Worm (Caenorhabditis elegans): ENCODE data around the gene K07F5.14.

K07F5.14 gene

ce11 chrIV:9867915-9868314 lies 5.9 kb downstream of the K07F5.14 start (continued):
- TF ChIP-seq ets-5 (GFP tag; IDR thresholded peaks at IDR 0.05), result no peak
- TF ChIP-seq zag-1 (tag; optimal IDR thresholded peaks at IDR 0.05), result no peak
- TF ChIP-seq mab-9 (GFP tag; IDR thresholded peaks at IDR 0.05), result no peak
- no peak for TF ChIP-seq egl-27 (tag; optimal IDR thresholded peaks at IDR 0.05)
- TF ChIP-seq lin-13 (GFP tag; optimal IDR thresholded peaks at IDR 0.05), result peak; percentile 36
- peak; percentile 56 for TF ChIP-seq lir-3 (tag; optimal IDR thresholded peaks at IDR 0.05; ENCODE audit: poor library complexity)
- no peak for TF ChIP-seq ceh-8 (GFP tag; optimal IDR thresholded peaks at IDR 0.05)
- TF ChIP-seq irx-1 (tag; optimal IDR thresholded peaks at IDR 0.05), result no peak
- TF ChIP-seq ceh-63 (GFP tag; optimal IDR thresholded peaks at IDR 0.05), result no peak
- no peak for TF ChIP-seq zip-4 (GFP tag; optimal IDR thresholded peaks at IDR 0.05)
- TF ChIP-seq blmp-1 (tag; optimal IDR thresholded peaks at IDR 0.05), result peak; percentile 94
- no peak for TF ChIP-seq ztf-11 (tag; optimal IDR thresholded peaks at IDR 0.05)
- TF ChIP-seq unc-98 (GFP tag; IDR thresholded peaks at IDR 0.05), result no peak
- TF ChIP-seq snpc-4 (tag; optimal IDR thresholded peaks at IDR 0.05), result no peak
- no peak for TF ChIP-seq ces-1 (GFP tag; optimal IDR thresholded peaks at IDR 0.05)
- TF ChIP-seq nhr-85 (tag), result peak; percentile 98
- TF ChIP-seq nhr-76 (tag; optimal IDR thresholded peaks at IDR 0.05), result no peak
- no peak for TF ChIP-seq ceh-82 (tag; optimal IDR thresholded peaks at IDR 0.05)
- TF ChIP-seq pag-3 (tag; optimal IDR thresholded peaks at IDR 0.05; ENCODE audit: borderline replicate concordance, insufficient read depth), result no peak
- TF ChIP-seq nhr-237 (tag; optimal IDR thresholded peaks at IDR 0.05), result no peak
- TF ChIP-seq nhr-84 (tag; optimal IDR thresholded peaks at IDR 0.05), result no peak
- TF ChIP-seq hlh-17 (GFP tag; optimal IDR thresholded peaks at IDR 0.05; ENCODE audit: borderline replicate concordance), result no peak
- no peak for TF ChIP-seq alr-1 (tag; optimal IDR thresholded peaks at IDR 0.05; ENCODE audit: borderline replicate concordance)
- no peak for TF ChIP-seq unc-62 (GFP tag; optimal IDR thresholded peaks at IDR 0.05)
- TF ChIP-seq C04F5.9 (tag; optimal IDR thresholded peaks at IDR 0.05), result no peak
- TF ChIP-seq sup-37 (GFP tag; optimal IDR thresholded peaks at IDR 0.05), result no peak
- TF ChIP-seq nhr-12 (tag; optimal IDR thresholded peaks at IDR 0.05), result no peak
- TF ChIP-seq lin-14 (GFP tag; optimal IDR thresholded peaks at IDR 0.05), result peak; percentile 84
- TF ChIP-seq efl-3 (GFP tag; optimal IDR thresholded peaks at IDR 0.05), result no peak
- TF ChIP-seq fkh-4 (tag; optimal IDR thresholded peaks at IDR 0.05; ENCODE audit: borderline replicate concordance), result no peak
- no peak for TF ChIP-seq unc-30 (tag; optimal IDR thresholded peaks at IDR 0.05)
- no peak for TF ChIP-seq Y116A8C.19 (tag; optimal IDR thresholded peaks at IDR 0.05; ENCODE audit: borderline replicate concordance)
- TF ChIP-seq pqm-1 (tag; optimal IDR thresholded peaks at IDR 0.05), result no peak
- peak; percentile 83 for TF ChIP-seq grh-1 (GFP tag; IDR thresholded peaks at IDR 0.05)
- no peak for TF ChIP-seq sptf-1 (tag; optimal IDR thresholded peaks at IDR 0.05)
- TF ChIP-seq mdl-1 (tag; optimal IDR thresholded peaks at IDR 0.05), result peak in 1 of 2 experiments; percentile 64
- TF ChIP-seq aly-2 (tag; optimal IDR thresholded peaks at IDR 0.05), result no peak
- no peak for TF ChIP-seq F16B12.6 (tag; optimal IDR thresholded peaks at IDR 0.05)
- no peak for TF ChIP-seq hlh-4 (tag; optimal IDR thresholded peaks at IDR 0.05)
- no peak for TF ChIP-seq ceh-90 (tag; optimal IDR thresholded peaks at IDR 0.05)
- TF ChIP-seq efl-1 (optimal IDR thresholded peaks at IDR 0.05), result peak in 1 of 2 experiments; percentile 17
- peak in 1 of 2 experiments; percentile 94 for TF ChIP-seq efl-1 (GFP tag; optimal IDR thresholded peaks at IDR 0.05 in 1 of 2)
- no peak for TF ChIP-seq fkh-8 (tag; optimal IDR thresholded peaks at IDR 0.05)
- TF ChIP-seq dsc-1 (tag; optimal IDR thresholded peaks at IDR 0.05), result no peak
- peak; percentile 96 for TF ChIP-seq nhr-20 (tag; optimal IDR thresholded peaks at IDR 0.05)

All from whole organism, L1 larva.